Fruit fly (Drosophila melanogaster) whole organism, embryonic: Measurements from ENCODE around the gene beat-IIIc.

Experiments
- Abd-B ChIP-seq: fragments of 200-800 bp; sonication (Bioruptor generic); optimal IDR thresholded peaks from 2 replicates; lab custom pipeline; 2018; ENCODE audit warnings: missing biosample characterization, mild to moderate bottlenecking, missing genetic modification characterization, moderate library complexity
- Bteb2 ChIP-seq: fragments of 200-800 bp; sonication (Bioruptor generic); optimal IDR thresholded peaks from 2 replicates; lab custom pipeline; 2016; ENCODE audit warnings: missing biosample characterization, missing genetic modification characterization
- C15 ChIP-seq: fragments of 200-800 bp; sonication (Bioruptor generic); IDR thresholded peaks from 3 replicates; pipeline ENCODE4 v1.3.6; 2022; ENCODE audit warnings: missing biosample characterization, missing genetic modification characterization
- CG10209 ChIP-seq: fragments of 200-800 bp; sonication (Bioruptor generic); optimal IDR thresholded peaks from 3 replicates; lab custom pipeline; 2017; ENCODE audit warnings: missing biosample characterization, mild to moderate bottlenecking, missing genetic modification characterization, missing genetic modification reagents
- CG1024 ChIP-seq: fragments of 200-800 bp; sonication (Bioruptor generic); IDR thresholded peaks from 2 replicates; pipeline ENCODE4 v1.3.6; 2022; ENCODE audit warnings: missing biosample characterization, missing genetic modification characterization
- CG10321 ChIP-seq: fragments of 200-800 bp; sonication (Bioruptor generic); IDR thresholded peaks from 2 replicates; pipeline ENCODE4 v1.3.6; 2022; ENCODE audit warnings: missing biosample characterization, missing genetic modification characterization
- CG10431 ChIP-seq: fragments of 200-800 bp; sonication (Bioruptor generic); optimal IDR thresholded peaks from 3 replicates; lab custom pipeline; 2018; ENCODE audit warnings: missing biosample characterization, mild to moderate bottlenecking, missing genetic modification characterization
- CG10654 ChIP-seq: fragments of 200-800 bp; sonication (Bioruptor generic); optimal IDR thresholded peaks from 2 replicates; lab custom pipeline; 2016; ENCODE audit warnings: missing biosample characterization, missing genetic modification characterization
- CG11085 ChIP-seq: fragments of 200-800 bp; sonication (Bioruptor generic); IDR thresholded peaks from 2 replicates; pipeline ENCODE4 v1.3.6; 2022; ENCODE audit warnings: missing biosample characterization, missing genetic modification characterization
- CG11504 ChIP-seq: fragments of 200-800 bp; sonication (Bioruptor generic); optimal IDR thresholded peaks from 3 replicates; lab custom pipeline; 2019; ENCODE audit warnings: missing biosample characterization, mild to moderate bottlenecking, missing genetic modification characterization, moderate library complexity
- CG12744 ChIP-seq: fragments of 200-800 bp; sonication (Bioruptor generic); optimal IDR thresholded peaks from 2 replicates; lab custom pipeline; 2016; ENCODE audit warnings: missing biosample characterization, missing genetic modification characterization
- CG12769 ChIP-seq: fragments of 200-800 bp; sonication (Bioruptor generic); optimal IDR thresholded peaks from 2 replicates; lab custom pipeline; 2019; ENCODE audit warnings: missing biosample characterization, mild to moderate bottlenecking, missing genetic modification characterization, moderate library complexity
- CG13424 ChIP-seq: fragments of 200-800 bp; sonication (Bioruptor generic); optimal IDR thresholded peaks from 2 replicates; lab custom pipeline; 2019; ENCODE audit warnings: missing biosample characterization, mild to moderate bottlenecking, missing genetic modification characterization, moderate library complexity
- CG14050 ChIP-seq: fragments of 200-800 bp; sonication (Bioruptor generic); IDR thresholded peaks from 3 replicates; pipeline ENCODE4 v1.3.6; 2022; ENCODE audit warnings: missing biosample characterization, missing genetic modification characterization
- CG15514 ChIP-seq: fragments of 200-800 bp; sonication (Bioruptor generic); optimal IDR thresholded peaks from 3 replicates; lab custom pipeline; 2017; ENCODE audit warnings: missing biosample characterization, missing genetic modification characterization, mild to moderate bottlenecking, moderate library complexity, missing genetic modification reagents
- CG16779 ChIP-seq: fragments of 200-800 bp; sonication (Bioruptor generic); IDR thresholded peaks from 2 replicates; pipeline ENCODE4 v1.3.6; 2022; ENCODE audit warnings: missing biosample characterization, missing genetic modification characterization
- CG17385 ChIP-seq: fragments of 200-800 bp; sonication (Bioruptor generic); optimal IDR thresholded peaks from 3 replicates; lab custom pipeline; 2018; ENCODE audit warnings: missing biosample characterization, mild to moderate bottlenecking, missing genetic modification characterization
- CG17612 ChIP-seq: fragments of 200-800 bp; sonication (Bioruptor generic); IDR thresholded peaks from 2 replicates; pipeline ENCODE4 v1.3.6; 2022; ENCODE audit warnings: missing biosample characterization, missing genetic modification characterization
- CG3163 ChIP-seq: fragments of 200-800 bp; sonication (Bioruptor generic); optimal IDR thresholded peaks from 3 replicates; lab custom pipeline; 2016; ENCODE audit warnings: missing biosample characterization, missing genetic modification characterization
- CG34422 ChIP-seq: fragments of 200-800 bp; sonication (Bioruptor generic); IDR thresholded peaks from 3 replicates; pipeline ENCODE4 v1.3.6; 2022; ENCODE audit warnings: missing biosample characterization, missing genetic modification characterization
- CG4617 ChIP-seq: fragments of 200-800 bp; sonication (Bioruptor generic); optimal IDR thresholded peaks from 3 replicates; lab custom pipeline; 2016; ENCODE audit warnings: missing biosample characterization, missing genetic modification characterization, borderline replicate concordance
- CG4730 ChIP-seq: fragments of 200-800 bp; sonication (Bioruptor generic); IDR thresholded peaks from 2 replicates; pipeline ENCODE4 v1.3.6; 2022; ENCODE audit warnings: missing biosample characterization, missing genetic modification characterization
- CG6175 ChIP-seq: fragments of 200-800 bp; sonication (Bioruptor generic); IDR thresholded peaks from 3 replicates; pipeline ENCODE4 v1.3.6; 2022; ENCODE audit warnings: missing biosample characterization, missing genetic modification characterization
- CG6683 ChIP-seq: fragments of 200-800 bp; sonication (Bioruptor generic); optimal IDR thresholded peaks from 2 replicates; lab custom pipeline; 2017; ENCODE audit warnings: missing biosample characterization, mild to moderate bottlenecking, missing genetic modification characterization, missing genetic modification reagents
- CG6854 ChIP-seq: fragments of 200-800 bp; sonication (Bioruptor generic); optimal IDR thresholded peaks from 3 replicates; lab custom pipeline; 2017; ENCODE audit warnings: missing biosample characterization, mild to moderate bottlenecking, missing genetic modification characterization
- CG8281 ChIP-seq: fragments of 200-800 bp; sonication (Bioruptor generic); optimal IDR thresholded peaks from 2 replicates; lab custom pipeline; 2018; ENCODE audit warnings: missing biosample characterization, mild to moderate bottlenecking, missing genetic modification characterization, moderate library complexity
- CG8388 ChIP-seq: fragments of 200-800 bp; sonication (Bioruptor generic); optimal IDR thresholded peaks from 2 replicates; lab custom pipeline; 2019; ENCODE audit warnings: missing biosample characterization, mild to moderate bottlenecking, missing genetic modification characterization, moderate library complexity
- Hr39 ChIP-seq: fragments of >200 bp; optimal IDR thresholded peaks from 2 replicates; lab custom pipeline; 2017
- Jarid2 ChIP-seq: fragments of 200-800 bp; sonication (Bioruptor generic); optimal IDR thresholded peaks from 3 replicates; lab custom pipeline; 2017; ENCODE audit warnings: mild to moderate bottlenecking, missing biosample characterization, missing genetic modification reagents, missing genetic modification characterization
- Meics ChIP-seq: fragments of 200-800 bp; sonication (Bioruptor generic); optimal IDR thresholded peaks from 2 replicates; lab custom pipeline; 2017; ENCODE audit warnings: missing biosample characterization, mild to moderate bottlenecking, missing genetic modification characterization
- Nf-YA ChIP-seq: fragments of 200-800 bp; sonication (Bioruptor generic); IDR thresholded peaks from 2 replicates; pipeline ENCODE4 v1.3.6; 2022; ENCODE audit warnings: missing biosample characterization, missing genetic modification characterization
- Nf-YC ChIP-seq: fragments of 200-800 bp; optimal IDR thresholded peaks from 3 replicates; lab custom pipeline; 2019; ENCODE audit warnings: missing biosample characterization, mild to moderate bottlenecking, missing genetic modification characterization, moderate library complexity
- Oaz ChIP-seq: fragments of 200-800 bp; sonication (Bioruptor generic); IDR thresholded peaks from 2 replicates; pipeline ENCODE4 v1.3.6; 2022; ENCODE audit warnings: missing biosample characterization, missing genetic modification characterization
- bigmax ChIP-seq: fragments of 200-800 bp; sonication (Bioruptor generic); optimal IDR thresholded peaks from 2 replicates; lab custom pipeline; 2018; ENCODE audit warnings: missing biosample characterization, mild to moderate bottlenecking, missing genetic modification characterization
- cg ChIP-seq: fragments of 200-800 bp; sonication (Bioruptor generic); optimal IDR thresholded peaks from 3 replicates; lab custom pipeline; 2019; ENCODE audit warnings: missing biosample characterization, mild to moderate bottlenecking, missing genetic modification characterization, moderate library complexity
- cwo ChIP-seq: fragments of 200-800 bp; sonication (Bioruptor generic); optimal IDR thresholded peaks from 3 replicates; lab custom pipeline; 2017; ENCODE audit warnings: missing biosample characterization, missing genetic modification characterization, mild to moderate bottlenecking, moderate library complexity, missing genetic modification reagents
- dysf ChIP-seq: fragments of 200-800 bp; sonication (Bioruptor generic); IDR thresholded peaks from 3 replicates; pipeline ENCODE4 v1.3.6; 2022; ENCODE audit warnings: missing biosample characterization, missing genetic modification characterization
- en ChIP-seq: fragments of 200-800 bp; sonication (Bioruptor generic); optimal IDR thresholded peaks from 2 replicates; lab custom pipeline; 2016; ENCODE audit warnings: missing biosample characterization, missing genetic modification characterization
- eve ChIP-seq, 2 experiments: fragments of >200 bp; optimal IDR thresholded peaks; 2 replicates each; lab custom pipeline; 2017; ENCODE audit warnings: missing biosample characterization in 2 of 2, missing genetic modification characterization in 2 of 2
- gem ChIP-seq: fragments of 200-800 bp; sonication (Bioruptor generic); optimal IDR thresholded peaks from 2 replicates; lab custom pipeline; 2019; ENCODE audit warnings: missing biosample characterization, mild to moderate bottlenecking, missing genetic modification characterization, moderate library complexity
- grau ChIP-seq: fragments of 200-800 bp; optimal IDR thresholded peaks from 3 replicates; lab custom pipeline; 2019; ENCODE audit warnings: missing biosample characterization, mild to moderate bottlenecking, missing genetic modification characterization, moderate library complexity
- gt ChIP-seq: fragments of 200-800 bp; sonication (Bioruptor generic); IDR thresholded peaks from 2 replicates; pipeline ENCODE4 v1.3.6; 2022; ENCODE audit warnings: missing biosample characterization, missing genetic modification characterization
- h ChIP-seq: fragments of >200 bp; optimal IDR thresholded peaks from 2 replicates; lab custom pipeline; 2017
- hkb ChIP-seq, 2 experiments: fragments of 200-800 bp in 1 of 2; fragments of >200 bp in 1 of 2; sonication (Bioruptor generic) in 1 of 2; IDR thresholded peaks in 1 of 2; optimal IDR thresholded peaks in 1 of 2; 2 replicates each; pipeline versions ENCODE4 v1.3.6 to Lab custom; 2017 to 2022; ENCODE audit warnings: missing biosample characterization in 1 of 2, missing genetic modification characterization in 1 of 2
- hth ChIP-seq: fragments of >200 bp; optimal IDR thresholded peaks from 2 replicates; lab custom pipeline; 2017; ENCODE audit warnings: inconsistent platforms
- jigr1 ChIP-seq: fragments of 200-800 bp; sonication (Bioruptor generic); IDR thresholded peaks from 3 replicates; pipeline ENCODE4 v1.3.6; 2022; ENCODE audit warnings: missing biosample characterization, missing genetic modification characterization
- lbe ChIP-seq: fragments of 200-800 bp; sonication (Bioruptor generic); optimal IDR thresholded peaks from 2 replicates; lab custom pipeline; 2016; ENCODE audit warnings: missing biosample characterization, mild to moderate bottlenecking, missing genetic modification characterization
- lilli ChIP-seq: fragments of 200-800 bp; sonication (Bioruptor generic); optimal IDR thresholded peaks from 3 replicates; lab custom pipeline; 2016; ENCODE audit warnings: missing biosample characterization, missing genetic modification characterization
- lola ChIP-seq, 3 experiments: fragments of >200 bp in 2 of 3; fragments of 200-800 bp in 1 of 3; sonication (Bioruptor generic) in 1 of 3; optimal IDR thresholded peaks; 2 replicates each; lab custom pipeline; 2017 to 2019; ENCODE audit warnings: missing biosample characterization in 3 of 3, missing genetic modification characterization in 3 of 3, mild to moderate bottlenecking in 1 of 3, moderate library complexity in 1 of 3
- otp ChIP-seq: fragments of 200-800 bp; sonication (Bioruptor generic); IDR thresholded peaks from 3 replicates; pipeline ENCODE4, ENCODE4 v1.3.6; 2022; ENCODE audit warnings: missing biosample characterization, missing genetic modification characterization
- pan ChIP-seq, 4 experiments: fragments of >200 bp in 3 of 4; fragments of 200-800 bp in 1 of 4; sonication (Bioruptor generic) in 1 of 4; optimal IDR thresholded peaks in 3 of 4; IDR thresholded peaks in 1 of 4; 2 replicates each; pipeline versions ENCODE4 v1.3.6 to Lab custom; 2017 to 2022; ENCODE audit warnings: missing biosample characterization in 2 of 4, missing genetic modification characterization in 2 of 4, mixed read lengths in 1 of 4
- pb ChIP-seq: fragments of 200-800 bp; sonication (Bioruptor generic); optimal IDR thresholded peaks from 3 replicates; lab custom pipeline; 2016; ENCODE audit warnings: missing biosample characterization, missing genetic modification characterization

The beat-IIIc gene

DNA sequence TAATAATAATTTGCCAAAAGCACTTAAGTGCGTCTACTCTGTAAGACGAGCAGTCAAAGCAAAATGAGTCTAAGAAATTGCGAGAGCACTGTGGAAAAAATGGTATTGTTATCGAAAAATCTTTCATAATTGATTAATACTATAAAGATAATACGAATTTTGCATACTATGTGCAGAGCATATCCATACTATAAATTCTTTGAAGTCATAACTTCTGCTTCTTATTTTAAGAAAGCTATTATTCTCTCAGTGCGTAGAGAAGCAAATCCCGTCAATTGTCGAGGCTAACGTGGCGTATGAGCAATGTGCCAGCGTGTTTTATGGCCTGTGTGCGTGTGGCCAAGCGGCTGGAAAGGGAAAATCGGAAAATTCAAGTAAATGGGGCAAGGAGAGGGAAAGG is 100.9 kb downstream of the beat-IIIc start (continued):
- TF ChIP-seq CG1024 = no peak
- peak; percentile 46 for TF ChIP-seq gem
- TF ChIP-seq gt (GFP tag; lab: Robert Waterston, UW) = no peak
- TF ChIP-seq jigr1 (GFP tag; lab: Robert Waterston, UW) = no peak
- TF ChIP-seq pan (optimal IDR thresholded peaks at IDR 0.05; lab: Kevin White, UChicago) = no peak
- TF ChIP-seq pan (GFP tag; optimal IDR thresholded peaks at IDR 0.05 in 1 of 2, IDR thresholded peaks at IDR 0.05 in 1 of 2) = no peak
- no peak for TF ChIP-seq lola (GFP tag; optimal IDR thresholded peaks at IDR 0.05; lab: Kevin White, UChicago)
- TF ChIP-seq CG3163 (GFP tag; lab: Kevin White, UChicago) = no peak
- TF ChIP-seq CG8388 (GFP tag; lab: Kevin White, UChicago) = no peak
- no peak for TF ChIP-seq Jarid2 (GFP tag; lab: Kevin White, UChicago)
- no peak for TF ChIP-seq CG10654 (GFP tag; lab: Kevin White, UChicago)
- TF ChIP-seq cg = no peak
- TF ChIP-seq CG34422 = no peak
- TF ChIP-seq lbe (GFP tag; lab: Kevin White, UChicago) = no peak
- TF ChIP-seq CG6683 = no peak
- no peak for TF ChIP-seq CG16779 (GFP tag; lab: Robert Waterston, UW)
- no peak for TF ChIP-seq h (lab: Kevin White, UChicago)
- 0 out of 3 replicates have a peak, but pooled peaks have one; percentile 11 for TF ChIP-seq dysf
- TF ChIP-seq grau = peak; percentile 29
- no peak for TF ChIP-seq hkb (optimal IDR thresholded peaks at IDR 0.05; lab: Kevin White, UChicago)
- TF ChIP-seq hkb (GFP tag; IDR thresholded peaks at IDR 0.05; lab: Robert Waterston, UW) = no peak
- no peak for TF ChIP-seq C15
- TF ChIP-seq hth = no peak
- TF ChIP-seq en (GFP tag; lab: Kevin White, UChicago) = no peak
- no peak for TF ChIP-seq Abd-B (GFP tag; lab: Kevin White, UChicago)
- TF ChIP-seq otp (GFP tag; lab: Robert Waterston, UW) = no peak
- no peak for TF ChIP-seq CG10209 (GFP tag; lab: Kevin White, UChicago)
- peak; percentile 29 for TF ChIP-seq cwo (GFP tag; lab: Kevin White, UChicago)
- TF ChIP-seq eve (GFP tag; optimal IDR thresholded peaks at IDR 0.05; lab: Kevin White, UChicago) = no peak
- peak; percentile 26 for TF ChIP-seq lilli
- no peak for TF ChIP-seq Bteb2 (GFP tag; lab: Kevin White, UChicago)
- no peak for TF ChIP-seq pb (GFP tag; lab: Kevin White, UChicago)
- TF ChIP-seq CG11504 = peak; percentile 49
- TF ChIP-seq CG12769 (tag; lab: Kevin White, UChicago) = peak; percentile 43
- TF ChIP-seq CG6854 (GFP tag; lab: Kevin White, UChicago) = no peak
- no peak for TF ChIP-seq CG17385 (GFP tag; lab: Kevin White, UChicago)
- no peak for TF ChIP-seq CG14050 (GFP tag; lab: Robert Waterston, UW)
- no peak for TF ChIP-seq CG6175
- TF ChIP-seq Hr39 (lab: Kevin White, UChicago) = no peak
- TF ChIP-seq CG4730 (GFP tag; lab: Robert Waterston, UW) = no peak
- peak; percentile 23 for TF ChIP-seq CG15514 (GFP tag; lab: Kevin White, UChicago)
- peak; percentile 38 for TF ChIP-seq Meics (GFP tag; lab: Kevin White, UChicago)
- no peak for TF ChIP-seq CG10431 (GFP tag; lab: Kevin White, UChicago)
- TF ChIP-seq CG8281 (tag; lab: Kevin White, UChicago) = no peak
- peak; percentile 34 for TF ChIP-seq CG13424 (tag; lab: Kevin White, UChicago)
- no peak for TF ChIP-seq CG12744
- no peak for TF ChIP-seq Oaz (GFP tag; lab: Robert Waterston, UW)
- TF ChIP-seq bigmax (GFP tag; lab: Kevin White, UChicago) = no peak
- TF ChIP-seq Nf-YA (GFP tag; lab: Robert Waterston, UW) = no peak
- TF ChIP-seq CG11085 (GFP tag; lab: Robert Waterston, UW) = no peak
- no peak for TF ChIP-seq Nf-YC
- no peak for TF ChIP-seq CG17612
- TF ChIP-seq CG4617 (GFP tag; lab: Kevin White, UChicago) = no peak
- no peak for TF ChIP-seq CG10321 (GFP tag; lab: Robert Waterston, UW)
